Fruit fly (Drosophila melanogaster): ENCODE results near the gene Oga.

Oga gene

dm6 chr3R:21218733-21219165 lies at the start of gene Oga, which contains the start of gene Smyd5 (continued):
- TF ChIP-seq CG15696 (tag; optimal IDR thresholded peaks at IDR 0.05) (no peak), ci (GFP tag; IDR thresholded peaks at IDR 0.05) (peak; percentile 77), Bdp1 (GFP tag; optimal IDR thresholded peaks at IDR 0.05) (peak; percentile 30), CG10431 (GFP tag; optimal IDR thresholded peaks at IDR 0.05) (peak; percentile 2), crc (GFP tag; optimal IDR thresholded peaks at IDR 0.05) (no peak), fd3F (GFP tag; optimal IDR thresholded peaks at IDR 0.05) (no peak), CG1233 (GFP tag; optimal IDR thresholded peaks at IDR 0.05) (peak; percentile 26), CG32532 (GFP tag; IDR thresholded peaks at IDR 0.05) (peak; percentile 74), disco-r (GFP tag; optimal IDR thresholded peaks at IDR 0.05) (no peak), ftz-f1 (GFP tag; optimal IDR thresholded peaks at IDR 0.05) (no peak), sug (tag; optimal IDR thresholded peaks at IDR 0.05) (peak; percentile 64), CG43689 (GFP tag; IDR thresholded peaks at IDR 0.05) (no peak), Stat92E (GFP tag; optimal IDR thresholded peaks at IDR 0.05) (peak in 1 of 3 experiments; percentile 49), ro (GFP tag; IDR thresholded peaks at IDR 0.05) (no peak), CG4730 (GFP tag; IDR thresholded peaks at IDR 0.05) (no peak), CG1647 (GFP tag; optimal IDR thresholded peaks at IDR 0.05) (no peak), vvl (GFP tag; IDR thresholded peaks at IDR 0.05) (peak; percentile 37; the same call in 1 of the 2 replicates), CrebB (tag; optimal IDR thresholded peaks at IDR 0.05) (no peak), CG6813 (GFP tag; optimal IDR thresholded peaks at IDR 0.05) (no peak), CG12219 (GFP tag; optimal IDR thresholded peaks at IDR 0.05) (no peak), zf30C (GFP tag; optimal IDR thresholded peaks at IDR 0.05) (no peak)

DNA sequence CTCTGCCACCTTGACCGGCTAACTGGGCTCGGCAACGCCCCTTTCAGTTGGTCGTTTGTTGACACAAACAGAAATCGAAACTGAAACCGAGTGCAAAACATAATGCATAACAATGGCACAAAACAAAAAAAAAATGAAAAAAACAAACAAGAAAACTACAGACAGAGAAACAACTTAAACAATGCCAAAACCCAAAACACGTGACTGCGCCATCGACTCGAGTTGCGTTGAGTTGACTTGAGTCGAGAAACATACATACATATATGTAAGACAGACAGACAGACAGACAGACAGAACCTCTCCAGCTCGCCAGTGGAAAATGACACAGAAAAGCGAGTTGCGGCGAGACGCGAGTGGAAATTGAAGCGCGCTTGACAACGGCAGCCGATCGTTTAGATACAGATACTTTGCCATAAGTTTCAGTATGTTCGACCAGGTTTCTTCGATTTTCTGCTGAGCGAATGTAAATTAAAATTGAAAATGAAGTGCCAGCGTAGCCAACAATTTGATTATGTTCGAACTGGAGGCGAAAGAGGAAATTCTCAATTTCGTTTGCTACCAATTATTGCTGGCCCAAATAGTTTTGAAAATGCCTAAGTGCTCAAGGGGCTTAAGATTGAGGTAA lies 49.2 kb upstream of the Oga start:
- TF ChIP-seq pho (GFP tag; optimal IDR thresholded peaks at IDR 0.05) (no peak), grn (GFP tag; optimal IDR thresholded peaks at IDR 0.05) (no peak), nau (GFP tag; optimal IDR thresholded peaks at IDR 0.05) (no peak), chm (GFP tag; IDR thresholded peaks at IDR 0.05) (no peak), CG17186 (GFP tag; optimal IDR thresholded peaks at IDR 0.05) (no peak), crc (GFP tag; optimal IDR thresholded peaks at IDR 0.05) (no peak), CG3163 (GFP tag; optimal IDR thresholded peaks at IDR 0.05) (no peak), CG8765 (GFP tag; IDR thresholded peaks at IDR 0.05) (no peak), CG7372 (GFP tag; IDR thresholded peaks at IDR 0.05) (no peak), CG1529 (GFP tag; optimal IDR thresholded peaks at IDR 0.05) (no peak), CG9817 (tag; optimal IDR thresholded peaks at IDR 0.05) (no peak), CG14014 (GFP tag; IDR thresholded peaks at IDR 0.05) (0 out of 2 replicates have a peak, but pooled peaks have one; percentile 6), sna (GFP tag; IDR thresholded peaks at IDR 0.05; ENCODE audit: partially characterized antibody) (no peak), nom (GFP tag; optimal IDR thresholded peaks at IDR 0.05) (no peak), caup (GFP tag; optimal IDR thresholded peaks at IDR 0.05; ENCODE audit: severe bottlenecking) (no peak), CG4282 (GFP tag; optimal IDR thresholded peaks at IDR 0.05) (no peak), Fer1 (GFP tag; optimal IDR thresholded peaks at IDR 0.05) (no peak), CG12769 (tag; optimal IDR thresholded peaks at IDR 0.05) (no peak), CG2202 (tag; optimal IDR thresholded peaks at IDR 0.05) (no peak), pb (GFP tag; optimal IDR thresholded peaks at IDR 0.05) (no peak), C15 (GFP tag; IDR thresholded peaks at IDR 0.05) (no peak), CG9797 (GFP tag; optimal IDR thresholded peaks at IDR 0.05) (no peak), CG2875 (GFP tag; optimal IDR thresholded peaks at IDR 0.05) (no peak), CG42726 (GFP tag; IDR thresholded peaks at IDR 0.05; ENCODE audit: partially characterized antibody) (no peak), esg (GFP tag; conservative IDR thresholded peaks at IDR 0.05) (no peak), dati (GFP tag; IDR thresholded peaks at IDR 0.05) (no peak), Jarid2 (GFP tag; optimal IDR thresholded peaks at IDR 0.05) (no peak), HLH3B (GFP tag; IDR thresholded peaks at IDR 0.05) (no peak), D19A (tag; optimal IDR thresholded peaks at IDR 0.05) (no peak), CG9932 (GFP tag; IDR thresholded peaks at IDR 0.05) (0 out of 2 replicates have a peak, but pooled peaks have one; percentile 12)
